Worm (Caenorhabditis elegans) whole organism, late embryonic: Measurements from ENCODE around the gene C25E10.16.

Experiments used
- dve-1 ChIP-seq: sonication (generic microtip); optimal IDR thresholded peaks from 2 replicates; lab custom pipeline; 2017; ENCODE audit warnings: antibody characterized with exemption, mild to moderate bottlenecking, missing genetic modification characterization, missing compliant biosample characterization
- pha-4 ChIP-seq: fragments of 150-350 bp; optimal IDR thresholded peaks from 2 replicates; lab custom pipeline; 2018; ENCODE audit warnings: missing biosample characterization, missing genetic modification reagents, missing genetic modification characterization
- unc-86 ChIP-seq: sonication (generic microtip); optimal IDR thresholded peaks from 2 replicates; lab custom pipeline; 2016; ENCODE audit warnings: missing genetic modification characterization, missing compliant biosample characterization
- zip-5 ChIP-seq: sonication (generic microtip); optimal IDR thresholded peaks from 2 replicates; lab custom pipeline; 2016; ENCODE audit warnings: missing genetic modification characterization, missing compliant biosample characterization
- ztf-16 ChIP-seq: sonication (generic microtip); optimal IDR thresholded peaks from 2 replicates; lab custom pipeline; 2017; ENCODE audit warnings: missing genetic modification characterization, missing compliant biosample characterization

DNA sequence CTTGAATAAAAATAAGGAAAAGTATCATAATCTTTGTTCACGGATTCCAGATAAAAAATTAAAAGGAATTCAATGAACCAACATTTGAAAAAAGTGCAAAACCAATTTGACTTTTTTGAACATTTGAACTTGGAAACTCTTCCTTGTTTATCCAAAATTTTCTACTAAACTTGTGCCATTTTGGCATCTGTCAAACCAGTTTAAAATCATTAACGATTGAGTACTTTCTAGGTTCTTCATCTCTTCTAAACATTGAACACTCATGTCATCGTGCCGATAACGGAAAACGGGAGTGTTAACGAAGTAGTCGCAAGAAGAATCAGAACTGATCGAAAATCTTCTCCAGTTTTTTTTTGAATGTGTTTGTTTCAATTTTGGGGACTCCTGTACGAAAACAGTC lies 24.9 kb upstream of the C25E10.16 start:
- TF ChIP-seq pha-4 (tag; lab: Kevin White, UChicago) (no peak), dve-1 (tag; lab: Kevin White, UChicago) (no peak), unc-86 (no peak), zip-5 (tag; lab: Kevin White, UChicago) (no peak), ztf-16 (tag; lab: Kevin White, UChicago) (no peak)
